Fruit fly (Drosophila melanogaster): ENCODE measurements around the gene Zw10.
"Not testable (repeated sequence)": the region's sequence is repeated elsewhere in the genome, so short reads cannot be mapped to it uniquely, and the experiment has no call there.

DNA sequence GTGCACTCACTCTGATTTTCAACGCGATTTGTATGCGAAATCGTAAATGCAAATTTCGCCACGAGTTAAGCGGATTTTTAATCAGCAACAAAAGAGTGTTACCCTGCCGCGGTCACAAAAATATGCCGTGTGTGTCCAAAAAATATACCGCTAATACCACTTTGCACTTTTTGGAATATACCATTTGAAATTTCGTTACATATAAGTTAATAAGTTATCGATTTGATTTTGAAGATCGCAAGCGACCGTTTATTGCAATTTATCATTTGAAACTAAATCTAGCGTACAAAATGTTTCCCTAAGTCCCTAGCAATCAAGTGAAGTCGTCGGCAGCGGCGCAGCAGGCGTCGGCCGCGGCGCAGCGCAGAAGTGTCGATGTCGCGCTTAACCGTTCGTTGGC lies 6.2 kb downstream of the Zw10 start, which contains the start of gene eIF3g1:
- TF ChIP-seq Sox102F (GFP tag; optimal IDR thresholded peaks at IDR 0.05); Ets96B (tag; optimal IDR thresholded peaks at IDR 0.05); ss (GFP tag; optimal IDR thresholded peaks at IDR 0.05); CG3032 (tag; optimal IDR thresholded peaks at IDR 0.05); CG3919 (GFP tag; optimal IDR thresholded peaks at IDR 0.05); OdsH (GFP tag; optimal IDR thresholded peaks at IDR 0.05); eg (GFP tag; IDR thresholded peaks at IDR 0.05); Smox (GFP tag; optimal IDR thresholded peaks at IDR 0.05); cyc (GFP tag; optimal IDR thresholded peaks at IDR 0.05); CG6276 (GFP tag; optimal IDR thresholded peaks at IDR 0.05); Sox15 (GFP tag; optimal IDR thresholded peaks at IDR 0.05); Sox14 (GFP tag; optimal IDR thresholded peaks at IDR 0.05): not testable (repeated sequence)
- peak; percentile 12 for TF ChIP-seq CG6854 (GFP tag; optimal IDR thresholded peaks at IDR 0.05)

All from whole organism, prepupa.